Worm (Caenorhabditis elegans) whole organism, mixed stage, embryonic: ENCODE measurements around the gene jun-1.
A peak's percentile ranks its signal among the peaks of the same experiment; 100 is the strongest.

Experiments
- M03D4.4 ChIP-seq: sonication (generic microtip); optimal IDR thresholded peaks from 2 replicates; lab custom pipeline; 2017; ENCODE audit warnings: mild to moderate bottlenecking, missing genetic modification characterization, missing compliant biosample characterization
- blmp-1 ChIP-seq: fragments of 150-350 bp; optimal IDR thresholded peaks from 2 replicates; lab custom pipeline; 2014; ENCODE audit warnings: missing biosample characterization, missing genetic modification characterization
- ceh-39 ChIP-seq: fragments of 150-350 bp; optimal IDR thresholded peaks from 2 replicates; lab custom pipeline; 2014; ENCODE audit warnings: missing biosample characterization, missing genetic modification characterization
- ceh-43 ChIP-seq: fragments of 200-800 bp; sonication (Bioruptor generic); optimal IDR thresholded peaks from 2 replicates; lab custom pipeline; 2018; ENCODE audit warnings: mild to moderate bottlenecking, missing genetic modification characterization, moderate library complexity, missing compliant biosample characterization
- ceh-83 ChIP-seq: fragments of 200-800 bp; sonication (Bioruptor generic); optimal IDR thresholded peaks from 2 replicates; lab custom pipeline; 2018; ENCODE audit warnings: mild to moderate bottlenecking, missing genetic modification characterization, missing compliant biosample characterization
- ces-1 ChIP-seq: fragments of 150-350 bp; optimal IDR thresholded peaks from 2 replicates; lab custom pipeline; 2014; ENCODE audit warnings: missing biosample characterization, missing genetic modification reagents, missing genetic modification characterization
- cnd-1 ChIP-seq: fragments of 200-800 bp; sonication (Bioruptor generic); optimal IDR thresholded peaks from 2 replicates; lab custom pipeline; 2018; ENCODE audit warnings: mild to moderate bottlenecking, missing genetic modification characterization, missing compliant biosample characterization
- drap-1 ChIP-seq: fragments of 200-800 bp; sonication (Bioruptor generic); optimal IDR thresholded peaks from 3 replicates; lab custom pipeline; 2018; ENCODE audit warnings: mild to moderate bottlenecking, missing genetic modification characterization, missing compliant biosample characterization
- elt-1 ChIP-seq: sonication (generic microtip); optimal IDR thresholded peaks from 2 replicates; lab custom pipeline; 2017; ENCODE audit warnings: missing genetic modification characterization, mild to moderate bottlenecking, missing compliant biosample characterization, antibody characterized with exemption, moderate library complexity, borderline replicate concordance; ENCODE audit not compliant: insufficient read depth
- elt-3 ChIP-seq: fragments of 150-350 bp; optimal IDR thresholded peaks from 2 replicates; lab custom pipeline; 2014; ENCODE audit warnings: missing biosample characterization, missing genetic modification characterization
- flh-1 ChIP-seq: fragments of 200-800 bp; sonication (Bioruptor generic); optimal IDR thresholded peaks from 2 replicates; lab custom pipeline; 2018; ENCODE audit warnings: mild to moderate bottlenecking, missing genetic modification characterization, moderate library complexity, missing compliant biosample characterization
- ham-2 ChIP-seq: fragments of 200-800 bp; sonication (Bioruptor generic); optimal IDR thresholded peaks from 2 replicates; lab custom pipeline; 2018; ENCODE audit warnings: mild to moderate bottlenecking, missing genetic modification characterization, missing compliant biosample characterization
- hlh-1 ChIP-seq: fragments of 150-350 bp; optimal IDR thresholded peaks from 2 replicates; lab custom pipeline; 2014; ENCODE audit warnings: missing biosample characterization, missing genetic modification reagents, missing genetic modification characterization
- lin-13 ChIP-seq: fragments of 150-350 bp; optimal IDR thresholded peaks from 2 replicates; lab custom pipeline; 2014; ENCODE audit warnings: missing biosample characterization, missing genetic modification characterization
- lsy-2 ChIP-seq: fragments of 150-350 bp; optimal IDR thresholded peaks from 2 replicates; lab custom pipeline; 2014; ENCODE audit warnings: missing biosample characterization, missing genetic modification characterization
- mep-1 ChIP-seq: fragments of 150-350 bp; optimal IDR thresholded peaks from 2 replicates; lab custom pipeline; 2017; ENCODE audit warnings: missing biosample characterization, missing genetic modification reagents, missing genetic modification characterization, inconsistent platforms
- mls-2 ChIP-seq: sonication (generic microtip); optimal IDR thresholded peaks from 2 replicates; lab custom pipeline; 2016; ENCODE audit warnings: mild to moderate bottlenecking, missing genetic modification characterization, moderate library complexity, missing compliant biosample characterization
- nhr-12 ChIP-seq: fragments of 150-350 bp; optimal IDR thresholded peaks from 2 replicates; lab custom pipeline; 2014; ENCODE audit warnings: missing biosample characterization, missing genetic modification characterization
- nhr-2 ChIP-seq: fragments of 150-350 bp; optimal IDR thresholded peaks from 2 replicates; lab custom pipeline; 2014; ENCODE audit warnings: missing biosample characterization, missing genetic modification characterization
- nhr-237 ChIP-seq: fragments of 150-350 bp; optimal IDR thresholded peaks from 2 replicates; lab custom pipeline; 2014; ENCODE audit warnings: missing biosample characterization, missing genetic modification characterization
- nhr-28 ChIP-seq: fragments of 150-350 bp; optimal IDR thresholded peaks from 2 replicates; lab custom pipeline; 2014; ENCODE audit warnings: missing biosample characterization, missing genetic modification characterization
- nhr-76 ChIP-seq: sonication (generic microtip); optimal IDR thresholded peaks from 2 replicates; lab custom pipeline; 2017; ENCODE audit warnings: missing biosample characterization, missing genetic modification characterization
- pha-4 ChIP-seq: fragments of 150-350 bp; optimal IDR thresholded peaks from 2 replicates; lab custom pipeline; 2018; ENCODE audit warnings: missing biosample characterization, missing genetic modification reagents, missing genetic modification characterization
- sem-2 ChIP-seq: fragments of 200-800 bp; sonication (Bioruptor generic); optimal IDR thresholded peaks from 2 replicates; lab custom pipeline; 2018; ENCODE audit warnings: mild to moderate bottlenecking, missing genetic modification characterization, missing compliant biosample characterization
- tbx-8 ChIP-seq: fragments of 200-800 bp; sonication (Bioruptor generic); optimal IDR thresholded peaks from 2 replicates; lab custom pipeline; 2018; ENCODE audit warnings: mild to moderate bottlenecking, missing genetic modification characterization, moderate library complexity, missing compliant biosample characterization
- unc-120 ChIP-seq: sonication (generic microtip); optimal IDR thresholded peaks from 2 replicates; lab custom pipeline; 2017; ENCODE audit warnings: missing genetic modification characterization, missing compliant biosample characterization; ENCODE audit not compliant: poor library complexity, severe bottlenecking
- unc-39 ChIP-seq: fragments of 150-350 bp; optimal IDR thresholded peaks from 2 replicates; lab custom pipeline; 2014; ENCODE audit warnings: missing biosample characterization, missing genetic modification characterization
- unc-62 ChIP-seq: fragments of 150-350 bp; optimal IDR thresholded peaks from 2 replicates; lab custom pipeline; 2014; ENCODE audit warnings: missing biosample characterization, missing genetic modification reagents, missing genetic modification characterization
- zip-8 ChIP-seq: fragments of 150-350 bp; optimal IDR thresholded peaks from 2 replicates; lab custom pipeline; 2014; ENCODE audit warnings: missing biosample characterization, missing genetic modification characterization
- ztf-11 ChIP-seq: fragments of 150-350 bp; optimal IDR thresholded peaks from 2 replicates; lab custom pipeline; 2014; ENCODE audit warnings: missing biosample characterization, missing genetic modification characterization

The jun-1 gene

DNA sequence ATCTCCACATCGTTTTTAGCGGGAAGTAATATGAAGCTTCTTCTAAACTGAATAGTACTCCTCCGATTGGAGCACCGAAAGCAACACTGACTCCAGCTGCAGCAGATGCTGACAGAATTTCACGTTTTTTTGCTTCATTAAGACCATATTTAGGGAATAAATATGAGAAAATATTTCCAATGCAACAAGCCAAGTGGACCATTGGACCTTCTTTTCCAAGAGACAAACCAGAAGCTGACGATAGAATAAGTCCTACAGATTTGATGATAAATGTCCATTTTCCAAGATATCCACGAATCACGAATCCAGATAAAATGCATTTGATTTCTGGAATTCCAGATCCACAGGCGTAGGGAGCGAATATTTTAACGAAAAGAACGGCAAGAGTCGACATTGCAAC lies 15.7 kb upstream of the jun-1 start:
- TF ChIP-seq ham-2: no peak
- TF ChIP-seq mls-2 (tag; lab: Kevin White, UChicago): no peak
- no peak for TF ChIP-seq lin-13 (tag; lab: Kevin White, UChicago)
- no peak for TF ChIP-seq ceh-39

DNA sequence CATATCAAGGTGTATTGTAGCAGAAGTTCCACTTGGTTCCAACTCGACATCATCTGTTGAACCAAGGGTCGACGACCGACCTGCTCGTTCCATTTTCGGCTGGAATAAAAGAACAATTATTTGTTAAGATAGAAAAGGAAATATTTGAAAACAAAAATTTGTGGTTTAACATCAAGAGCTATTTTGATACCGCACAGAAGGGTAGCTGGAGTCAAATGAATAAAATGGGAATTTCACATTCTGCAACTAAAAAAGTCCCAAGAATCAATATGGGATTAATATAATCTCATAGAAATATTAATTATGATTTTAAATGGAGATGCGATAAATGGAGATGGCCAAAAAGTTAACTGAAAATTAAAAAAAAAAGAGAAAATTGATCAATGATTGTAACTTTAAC lies 14.5 kb upstream of the jun-1 start, which contains the start of gene clh-5:
clh-5 (minus strand) TSS at position 101 of the 400 bp plus-strand sequence.
- TF ChIP-seq M03D4.4 (tag; lab: Kevin White, UChicago) (no peak), pha-4 (tag; lab: Kevin White, UChicago) (no peak), elt-3 (tag; lab: Kevin White, UChicago) (no peak), nhr-28 (no peak), unc-62 (GFP tag; lab: Kevin White, UChicago) (no peak), elt-1 (no peak), ceh-39 (no peak), mls-2 (tag; lab: Kevin White, UChicago) (no peak), unc-120 (tag; lab: Kevin White, UChicago) (no peak), unc-39 (no peak), sem-2 (GFP tag; lab: Kevin White, UChicago) (no peak), blmp-1 (no peak), tbx-8 (GFP tag; lab: Kevin White, UChicago) (no peak), flh-1 (no peak), ceh-43 (GFP tag; lab: Kevin White, UChicago) (no peak), nhr-76 (tag; lab: Kevin White, UChicago) (no peak), lsy-2 (tag; lab: Kevin White, UChicago) (no peak)
- TF ChIP-seq, all 35 proteins: peak for 0

ce11 chrII:9099017-9099416 lies 13.9 kb upstream of the jun-1 start, which contains the start of gene T24H10.1:
Gene T24H10.1, plus strand, starts transcription at chrII:9099371.
- TF ChIP-seq sem-2 (GFP tag; lab: Kevin White, UChicago) (no peak), ham-2 (no peak), nhr-28 (no peak), lsy-2 (tag; lab: Kevin White, UChicago) (peak; percentile 27), elt-3 (tag; lab: Kevin White, UChicago) (no peak), nhr-76 (tag; lab: Kevin White, UChicago) (no peak), ces-1 (peak; percentile 11), pha-4 (tag; lab: Kevin White, UChicago) (peak; percentile 61), unc-62 (GFP tag; lab: Kevin White, UChicago) (no peak), ceh-39 (no peak), ztf-11 (no peak), drap-1 (no peak), mep-1 (tag; lab: Kevin White, UChicago) (peak; percentile 38), mls-2 (tag; lab: Kevin White, UChicago) (no peak), nhr-12 (no peak), unc-120 (tag; lab: Kevin White, UChicago) (peak; percentile 6), cnd-1 (tag; lab: Kevin White, UChicago) (peak; percentile 30), lin-13 (tag; lab: Kevin White, UChicago) (peak; percentile 77)

ce11 chrII:9100798-9101197 lies 12.2 kb upstream of the jun-1 start, which contains the start of gene T24H10.5:
Gene T24H10.5, plus strand, starts transcription at chrII:9101098.
- TF ChIP-seq ceh-83 (GFP tag; lab: Kevin White, UChicago) (no peak), nhr-2 (tag; lab: Kevin White, UChicago) (no peak), pha-4 (tag; lab: Kevin White, UChicago) (no peak), hlh-1 (tag; lab: Kevin White, UChicago) (no peak), mls-2 (tag; lab: Kevin White, UChicago) (no peak), nhr-237 (no peak)
- TF ChIP-seq, all 35 proteins: peak for 0

ce11 chrII:9107095-9107769 lies 5.7 kb upstream of the jun-1 start, which contains the start of gene dyrb-1:
Gene dyrb-1, minus strand, starts transcription at chrII:9107145.
- peak; percentile 76 for TF ChIP-seq ces-1
- no peak for TF ChIP-seq zip-8 (tag; lab: Kevin White, UChicago)
- no peak for TF ChIP-seq tbx-8 (GFP tag; lab: Kevin White, UChicago)
